Fruit fly (Drosophila melanogaster): Measurements from ENCODE around the gene Oseg2.

The Oseg2 gene

DNA sequence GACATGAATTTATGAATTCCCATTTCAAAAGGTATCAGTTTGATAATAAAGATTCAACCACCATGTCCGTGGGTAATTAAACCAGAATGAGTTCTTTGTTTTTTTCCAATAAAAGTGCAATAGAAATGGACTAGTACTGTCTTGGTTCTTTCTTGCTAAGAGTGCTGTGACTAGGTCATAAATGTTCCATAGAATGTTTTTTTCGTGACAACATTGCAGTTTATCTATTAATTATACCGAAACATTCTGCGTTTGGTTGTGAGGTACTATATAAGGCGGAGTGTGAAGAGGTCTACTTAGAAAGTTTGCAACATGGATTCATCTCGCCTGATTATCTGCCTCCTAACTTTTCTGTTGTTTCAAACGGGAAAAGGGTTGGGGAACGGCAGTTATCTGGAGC, 38.1 kb downstream of the Oseg2 start, which contains the start of gene obst-I:
Gene obst-I (plus strand): TSS at position 301 of the 400 bp plus-strand sequence.
- no peak for TF ChIP-seq CG12605 (GFP tag; IDR thresholded peaks at IDR 0.05)
- TF ChIP-seq CG32121 (GFP tag; IDR thresholded peaks at IDR 0.05) = no peak
- no peak for TF ChIP-seq CG14655 (GFP tag; optimal IDR thresholded peaks at IDR 0.05)
- TF ChIP-seq Pif1B (GFP tag; optimal IDR thresholded peaks at IDR 0.05) = no peak

DNA sequence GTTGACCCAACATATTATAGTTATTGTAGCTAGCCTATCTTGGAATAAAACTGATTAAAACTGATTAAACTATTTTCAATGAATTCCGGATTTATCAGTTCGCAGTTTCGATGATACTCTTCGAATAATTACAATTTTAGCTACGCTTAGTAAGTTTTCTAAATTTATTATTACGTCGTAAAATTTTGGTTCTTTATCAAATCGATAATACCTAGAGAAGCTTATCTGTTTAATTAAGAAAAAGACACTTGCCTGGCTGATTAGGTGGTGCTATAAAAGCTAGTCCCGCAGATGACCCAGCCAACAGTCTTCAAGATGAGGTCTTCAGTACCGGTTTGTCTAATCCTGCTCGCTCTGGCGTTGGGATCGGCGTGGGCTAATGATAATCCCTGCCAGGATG, 39.1 kb downstream of the Oseg2 start, which contains the start of gene CG32302:
Gene CG32302 (plus strand): TSS at position 301 of the 400 bp plus-strand sequence.
- TF ChIP-seq CG4496 (GFP tag; IDR thresholded peaks at IDR 0.05) (no peak), CG13204 (GFP tag; optimal IDR thresholded peaks at IDR 0.05) (no peak), EcR (GFP tag; optimal IDR thresholded peaks at IDR 0.05) (no peak), Snoo (tag; optimal IDR thresholded peaks at IDR 0.05) (no peak), Pif1B (GFP tag; optimal IDR thresholded peaks at IDR 0.05) (no peak), CG15710 (tag; optimal IDR thresholded peaks at IDR 0.05) (no peak), D1 (tag; optimal IDR thresholded peaks at IDR 0.05) (no peak), CG10348 (GFP tag; IDR thresholded peaks at IDR 0.05) (no peak), fd96Ca (GFP tag; IDR thresholded peaks at IDR 0.05) (no peak), CG9948 (tag; optimal IDR thresholded peaks at IDR 0.05) (no peak), CG8301 (tag; optimal IDR thresholded peaks at IDR 0.05) (no peak), CG34367 (tag; optimal IDR thresholded peaks at IDR 0.05) (no peak), CG12605 (GFP tag; IDR thresholded peaks at IDR 0.05) (no peak), CG14655 (GFP tag; optimal IDR thresholded peaks at IDR 0.05) (no peak), Ets98B (GFP tag; IDR thresholded peaks at IDR 0.05) (no peak), CG8159 (tag; optimal IDR thresholded peaks at IDR 0.05) (no peak), gl (tag; optimal IDR thresholded peaks at IDR 0.05) (no peak), CG32121 (GFP tag; IDR thresholded peaks at IDR 0.05) (no peak)

DNA sequence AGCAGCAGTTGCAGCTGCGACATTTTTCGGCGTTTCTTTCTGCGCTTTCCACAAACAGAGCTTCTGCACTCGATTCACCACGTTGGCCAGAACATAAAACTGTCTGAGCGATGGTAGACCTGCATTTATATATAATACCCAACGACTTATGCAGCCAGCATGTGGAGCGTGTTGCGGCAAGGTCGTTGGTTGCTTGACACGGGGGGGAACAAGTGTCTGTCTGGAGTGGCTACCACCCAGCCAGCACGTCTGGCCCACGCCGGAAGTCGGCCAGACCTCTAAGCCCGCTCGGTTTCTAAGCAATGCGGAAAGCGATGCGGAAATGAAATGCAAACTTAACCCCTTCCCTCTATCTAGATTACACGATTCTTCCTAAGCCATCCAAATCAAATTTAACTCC, 43.2 kb downstream of the Oseg2 start, which contains the start of gene yellow-g:
Gene yellow-g (minus strand): TSS at position 101 of the 400 bp plus-strand sequence.
- no peak for TF ChIP-seq CG10348 (GFP tag; IDR thresholded peaks at IDR 0.05)

DNA sequence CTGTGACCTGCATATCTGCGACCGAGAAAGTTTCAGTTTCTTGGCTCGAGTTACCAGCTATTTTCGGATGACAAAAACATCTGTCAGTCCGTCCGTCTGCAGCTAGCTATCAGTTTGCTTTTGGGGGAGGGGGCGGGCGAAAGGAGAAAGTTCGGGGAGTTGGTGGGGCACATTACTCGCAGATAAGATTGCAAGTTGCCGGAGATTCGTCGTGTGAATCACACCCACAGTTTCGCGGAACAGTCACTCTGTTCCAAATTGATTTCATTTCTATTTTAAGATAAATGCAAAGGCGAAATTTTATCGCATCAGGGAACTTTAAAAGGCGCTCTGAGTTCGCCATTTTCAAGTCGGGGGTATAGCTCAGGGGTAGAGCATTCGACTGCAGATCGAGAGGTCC, 43.9 kb downstream of the Oseg2 start:
- TF ChIP-seq CG9948 (tag; optimal IDR thresholded peaks at IDR 0.05) = no peak
- TF ChIP-seq EcR (GFP tag; optimal IDR thresholded peaks at IDR 0.05) = no peak
- no peak for TF ChIP-seq CG4496 (GFP tag; IDR thresholded peaks at IDR 0.05)
- no peak for TF ChIP-seq CG32121 (GFP tag; IDR thresholded peaks at IDR 0.05)
- no peak for TF ChIP-seq Pif1A (GFP tag; optimal IDR thresholded peaks at IDR 0.05)
- TF ChIP-seq Pif1B (GFP tag; optimal IDR thresholded peaks at IDR 0.05) = no peak
- no peak for TF ChIP-seq CG13204 (GFP tag; optimal IDR thresholded peaks at IDR 0.05)
- TF ChIP-seq rn (GFP tag; IDR thresholded peaks at IDR 0.05) = no peak
- TF ChIP-seq CG10348 (GFP tag; IDR thresholded peaks at IDR 0.05) = no peak
- no peak for TF ChIP-seq D1 (tag; optimal IDR thresholded peaks at IDR 0.05)
- TF ChIP-seq CG17806 (tag; optimal IDR thresholded peaks at IDR 0.05) = no peak
- no peak for TF ChIP-seq fd96Ca (GFP tag; IDR thresholded peaks at IDR 0.05)
- no peak for TF ChIP-seq CG12605 (GFP tag; IDR thresholded peaks at IDR 0.05)

DNA sequence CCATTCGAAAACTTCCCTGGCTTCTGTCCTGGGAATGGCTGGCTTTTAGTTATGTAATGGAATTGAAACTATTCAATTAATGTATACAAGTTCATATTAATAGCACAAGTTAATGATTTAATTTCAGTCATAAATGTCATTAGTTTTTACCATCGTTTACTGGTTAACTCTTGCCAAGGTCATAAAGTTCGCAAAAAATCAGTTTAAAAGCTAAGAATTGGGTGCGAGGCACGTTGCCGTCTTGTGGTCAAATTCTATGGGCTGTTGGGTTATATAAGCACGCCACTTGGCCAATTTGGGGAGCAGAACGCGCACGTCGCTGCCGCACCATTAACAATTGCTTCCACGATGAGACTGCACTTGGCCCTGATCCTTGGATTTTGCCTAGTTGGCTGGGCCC, 46.8 kb downstream of the Oseg2 start, which contains the start of gene yellow-g2:
Gene yellow-g2 (plus strand): TSS at position 301 of the 400 bp plus-strand sequence.
- TF ChIP-seq CG34367 (tag; optimal IDR thresholded peaks at IDR 0.05) = no peak
- TF ChIP-seq Pif1B (GFP tag; optimal IDR thresholded peaks at IDR 0.05) = no peak
- TF ChIP-seq CG32121 (GFP tag; IDR thresholded peaks at IDR 0.05) = no peak
- TF ChIP-seq D1 (tag; optimal IDR thresholded peaks at IDR 0.05) = no peak
- no peak for TF ChIP-seq CG8301 (tag; optimal IDR thresholded peaks at IDR 0.05)
- TF ChIP-seq rn (GFP tag; IDR thresholded peaks at IDR 0.05) = no peak
- TF ChIP-seq CG17806 (tag; optimal IDR thresholded peaks at IDR 0.05) = no peak
- TF ChIP-seq gl (tag; optimal IDR thresholded peaks at IDR 0.05) = no peak
- no peak for TF ChIP-seq CG13204 (GFP tag; optimal IDR thresholded peaks at IDR 0.05)
- TF ChIP-seq Snoo (tag; optimal IDR thresholded peaks at IDR 0.05) = no peak
- TF ChIP-seq Ets98B (GFP tag; IDR thresholded peaks at IDR 0.05) = no peak
- TF ChIP-seq fd96Ca (GFP tag; IDR thresholded peaks at IDR 0.05) = no peak
- no peak for TF ChIP-seq Pif1A (GFP tag; optimal IDR thresholded peaks at IDR 0.05)

DNA sequence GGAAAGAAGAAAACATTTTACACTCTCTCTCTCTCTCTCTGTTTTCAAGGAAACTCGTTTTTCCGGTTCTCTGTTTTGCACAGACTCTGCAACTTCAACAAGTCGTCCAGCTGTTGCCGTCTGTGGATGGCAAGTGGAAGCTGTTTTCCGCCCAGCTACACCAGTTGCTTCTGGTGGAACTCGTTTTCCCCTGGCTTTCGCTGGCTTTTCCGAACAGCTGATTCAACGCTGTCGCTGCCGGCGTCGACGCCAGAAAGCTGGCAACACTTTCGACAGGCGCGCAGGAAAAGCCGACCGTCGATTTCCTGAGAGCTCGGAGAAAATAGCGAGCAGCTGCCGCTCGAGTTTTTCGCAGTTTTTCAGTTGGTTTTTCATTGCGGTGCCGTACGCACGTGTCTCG, 53.1 kb downstream of the Oseg2 start, which contains the start of gene MsR2:
Gene MsR2 (plus strand): TSS at position 378 of the 400 bp plus-strand sequence.
- TF ChIP-seq Ets98B (GFP tag; IDR thresholded peaks at IDR 0.05) (0 out of 2 replicates have a peak, but pooled peaks have one; percentile 11), D1 (tag; optimal IDR thresholded peaks at IDR 0.05) (no peak), Pif1B (GFP tag; optimal IDR thresholded peaks at IDR 0.05) (no peak), CG17806 (tag; optimal IDR thresholded peaks at IDR 0.05) (no peak), CG4496 (GFP tag; IDR thresholded peaks at IDR 0.05) (peak; percentile 74; the same call in 2 of the 3 replicates), fd96Ca (GFP tag; IDR thresholded peaks at IDR 0.05) (no peak), CG13204 (GFP tag; optimal IDR thresholded peaks at IDR 0.05) (no peak), Snoo (tag; optimal IDR thresholded peaks at IDR 0.05) (no peak), CG8301 (tag; optimal IDR thresholded peaks at IDR 0.05) (no peak), gl (tag; optimal IDR thresholded peaks at IDR 0.05) (no peak), CG12605 (GFP tag; IDR thresholded peaks at IDR 0.05) (peak; percentile 90), CG8159 (tag; optimal IDR thresholded peaks at IDR 0.05) (no peak), CG32121 (GFP tag; IDR thresholded peaks at IDR 0.05) (no peak), rn (GFP tag; IDR thresholded peaks at IDR 0.05) (no peak), CG9948 (tag; optimal IDR thresholded peaks at IDR 0.05) (no peak), CG14655 (GFP tag; optimal IDR thresholded peaks at IDR 0.05) (peak; percentile 13), CG34367 (tag; optimal IDR thresholded peaks at IDR 0.05) (no peak), EcR (GFP tag; optimal IDR thresholded peaks at IDR 0.05) (no peak), CG10348 (GFP tag; IDR thresholded peaks at IDR 0.05) (no peak), CG15710 (tag; optimal IDR thresholded peaks at IDR 0.05) (no peak), Pif1A (GFP tag; optimal IDR thresholded peaks at IDR 0.05) (no peak)
